Fruit fly (Drosophila melanogaster) whole organism, embryonic: ENCODE data around the gene CG3630.

Experiments used
- Awh ChIP-seq: fragments of 200-800 bp; sonication (Bioruptor generic); IDR thresholded peaks from 2 replicates; pipeline ENCODE4, ENCODE4 v1.3.6; 2022; ENCODE audit warnings: missing biosample characterization, missing genetic modification characterization
- BtbVII ChIP-seq: fragments of 200-800 bp; sonication (Bioruptor generic); optimal IDR thresholded peaks from 3 replicates; lab custom pipeline; 2017; ENCODE audit warnings: missing biosample characterization, mild to moderate bottlenecking, missing genetic modification characterization
- CG10321 ChIP-seq: fragments of 200-800 bp; sonication (Bioruptor generic); IDR thresholded peaks from 2 replicates; pipeline ENCODE4 v1.3.6; 2022; ENCODE audit warnings: missing biosample characterization, missing genetic modification characterization
- CG11560 ChIP-seq: fragments of 200-800 bp; sonication (Bioruptor generic); IDR thresholded peaks from 3 replicates; pipeline ENCODE4 v1.3.6; 2022; ENCODE audit warnings: missing biosample characterization, missing genetic modification characterization
- CG12071 ChIP-seq: fragments of 200-800 bp; sonication (Bioruptor generic); optimal IDR thresholded peaks from 3 replicates; lab custom pipeline; 2018; ENCODE audit warnings: missing biosample characterization, mild to moderate bottlenecking, missing genetic modification characterization
- CG12659 ChIP-seq: fragments of 200-800 bp; sonication (Bioruptor generic); optimal IDR thresholded peaks from 3 replicates; lab custom pipeline; 2017; ENCODE audit warnings: mild to moderate bottlenecking, missing biosample characterization, missing genetic modification reagents, missing genetic modification characterization
- CG14667 ChIP-seq: fragments of 200-800 bp; sonication (Bioruptor generic); IDR thresholded peaks from 2 replicates; pipeline ENCODE4 v1.3.6; 2022; ENCODE audit warnings: missing biosample characterization, missing genetic modification characterization
- CG14710 ChIP-seq: fragments of 200-800 bp; sonication (Bioruptor generic); optimal IDR thresholded peaks from 3 replicates; lab custom pipeline; 2019; ENCODE audit warnings: missing biosample characterization, mild to moderate bottlenecking, missing genetic modification characterization, moderate library complexity
- CG15073 ChIP-seq: fragments of 200-800 bp; sonication (Bioruptor generic); optimal IDR thresholded peaks from 2 replicates; lab custom pipeline; 2016; ENCODE audit warnings: missing biosample characterization, missing genetic modification characterization
- CG16863 ChIP-seq: fragments of 200-800 bp; sonication (Bioruptor generic); optimal IDR thresholded peaks from 3 replicates; lab custom pipeline; 2016; ENCODE audit warnings: missing biosample characterization, missing genetic modification characterization
- CG18476 ChIP-seq: fragments of 200-800 bp; sonication (Bioruptor generic); optimal IDR thresholded peaks from 2 replicates; lab custom pipeline; 2016; ENCODE audit warnings: missing biosample characterization, mild to moderate bottlenecking, missing genetic modification characterization
- CG2875 ChIP-seq: fragments of 200-800 bp; sonication (Bioruptor generic); optimal IDR thresholded peaks from 2 replicates; lab custom pipeline; 2017; ENCODE audit warnings: missing biosample characterization, mild to moderate bottlenecking, missing genetic modification characterization, missing genetic modification reagents
- CG30403 ChIP-seq: fragments of 200-800 bp; sonication (Bioruptor generic); optimal IDR thresholded peaks from 3 replicates; lab custom pipeline; 2016; ENCODE audit warnings: missing biosample characterization, missing genetic modification characterization
- CG31224 ChIP-seq: fragments of 200-800 bp; sonication (Bioruptor generic); IDR thresholded peaks from 2 replicates; pipeline ENCODE4 v1.3.6; 2022; ENCODE audit warnings: missing biosample characterization, missing genetic modification characterization
- CG31365 ChIP-seq: fragments of 200-800 bp; sonication (Bioruptor generic); optimal IDR thresholded peaks from 2 replicates; lab custom pipeline; 2018; ENCODE audit warnings: missing biosample characterization, mild to moderate bottlenecking, missing genetic modification characterization
- CG43689 ChIP-seq: fragments of 200-800 bp; sonication (Bioruptor generic); IDR thresholded peaks from 2 replicates; pipeline ENCODE4 v1.3.6; 2022; ENCODE audit warnings: missing biosample characterization, missing genetic modification characterization
- CG7271 ChIP-seq: fragments of 200-800 bp; sonication (Bioruptor generic); optimal IDR thresholded peaks from 2 replicates; lab custom pipeline; 2018; ENCODE audit warnings: missing biosample characterization, mild to moderate bottlenecking, missing genetic modification characterization, moderate library complexity
- CG7786 ChIP-seq: fragments of 200-800 bp; sonication (Bioruptor generic); optimal IDR thresholded peaks from 2 replicates; lab custom pipeline; 2016; ENCODE audit warnings: missing biosample characterization, missing genetic modification characterization
- CG7928 ChIP-seq: fragments of 200-800 bp; sonication (Bioruptor generic); optimal IDR thresholded peaks from 2 replicates; lab custom pipeline; 2017; ENCODE audit warnings: missing biosample characterization, mild to moderate bottlenecking, missing genetic modification characterization
- CG8089 ChIP-seq: fragments of 200-800 bp; sonication (Bioruptor generic); optimal IDR thresholded peaks from 3 replicates; lab custom pipeline; 2016; ENCODE audit warnings: missing biosample characterization, missing genetic modification characterization
- CG8281 ChIP-seq: fragments of 200-800 bp; sonication (Bioruptor generic); optimal IDR thresholded peaks from 2 replicates; lab custom pipeline; 2018; ENCODE audit warnings: missing biosample characterization, mild to moderate bottlenecking, missing genetic modification characterization, moderate library complexity
- CG9609 ChIP-seq: fragments of 200-800 bp; sonication (Bioruptor generic); optimal IDR thresholded peaks from 3 replicates; lab custom pipeline; 2016; ENCODE audit warnings: missing biosample characterization, missing genetic modification characterization
- CHES-1-like ChIP-seq: fragments of 200-800 bp; sonication (Bioruptor generic); optimal IDR thresholded peaks from 2 replicates; lab custom pipeline; 2016; ENCODE audit warnings: missing biosample characterization, missing genetic modification characterization
- CrebB ChIP-seq: fragments of 200-800 bp; sonication (Bioruptor generic); optimal IDR thresholded peaks from 3 replicates; lab custom pipeline; 2018; ENCODE audit warnings: missing biosample characterization, mild to moderate bottlenecking, missing genetic modification characterization
- E2f1 ChIP-seq: fragments of 200-800 bp; sonication (Bioruptor generic); IDR thresholded peaks from 2 replicates; pipeline ENCODE4 v1.3.6; 2022; ENCODE audit warnings: missing biosample characterization, missing genetic modification characterization
- Elba2 ChIP-seq: fragments of 200-800 bp; sonication (Bioruptor generic); optimal IDR thresholded peaks from 3 replicates; lab custom pipeline; 2016; ENCODE audit warnings: missing biosample characterization, missing genetic modification characterization
- Hr78 ChIP-seq, 2 experiments: fragments of 200-800 bp in 1 of 2; fragments of >200 bp in 1 of 2; sonication (Bioruptor generic) in 1 of 2; optimal IDR thresholded peaks; 2 replicates each; lab custom pipeline; 2017 to 2019; ENCODE audit warnings: missing biosample characterization in 2 of 2, missing genetic modification characterization in 2 of 2, mild to moderate bottlenecking in 1 of 2, moderate library complexity in 1 of 2
- Kr ChIP-seq: fragments of 200-800 bp; sonication (Bioruptor generic); optimal IDR thresholded peaks from 2 replicates; lab custom pipeline; 2017; ENCODE audit warnings: missing biosample characterization, mild to moderate bottlenecking, missing genetic modification characterization
- MESR4 ChIP-seq: fragments of 200-800 bp; sonication (Bioruptor generic); optimal IDR thresholded peaks from 2 replicates; lab custom pipeline; 2018; ENCODE audit warnings: missing biosample characterization, mild to moderate bottlenecking, missing genetic modification characterization, moderate library complexity
- MTF-1 ChIP-seq: fragments of 200-800 bp; sonication (Bioruptor generic); optimal IDR thresholded peaks from 2 replicates; lab custom pipeline; 2018; ENCODE audit warnings: missing biosample characterization, mild to moderate bottlenecking, missing genetic modification characterization, borderline replicate concordance
- Med ChIP-seq: fragments of 200-800 bp; sonication (Bioruptor generic); peaks from one replicate; lab custom pipeline; 2016; ENCODE audit warnings: missing biosample characterization, missing genetic modification characterization, mild to moderate bottlenecking, inconsistent platforms, moderate library complexity
- NfI ChIP-seq: fragments of 200-800 bp; sonication (Bioruptor generic); optimal IDR thresholded peaks from 3 replicates; lab custom pipeline; 2018; ENCODE audit warnings: missing biosample characterization, mild to moderate bottlenecking, missing genetic modification characterization, moderate library complexity
- Optix ChIP-seq: fragments of 200-800 bp; sonication (Bioruptor generic); IDR thresholded peaks from 3 replicates; pipeline ENCODE4 v1.3.6; 2022; ENCODE audit warnings: missing biosample characterization, missing genetic modification characterization
- Ravus ChIP-seq: fragments of 200-800 bp; sonication (Bioruptor generic); IDR thresholded peaks from 2 replicates; pipeline ENCODE4 v1.3.6; 2022; ENCODE audit warnings: missing biosample characterization, missing genetic modification characterization
- Scr ChIP-seq: fragments of 200-800 bp; sonication (Bioruptor generic); IDR thresholded peaks from 2 replicates; pipeline ENCODE4 v1.3.6; 2022; ENCODE audit warnings: missing biosample characterization, missing genetic modification characterization; ENCODE audit not compliant: partially characterized antibody
- Usf ChIP-seq: fragments of 200-800 bp; sonication (Bioruptor generic); optimal IDR thresholded peaks from 2 replicates; lab custom pipeline; 2017; ENCODE audit warnings: missing genotype, missing biosample characterization, missing genetic modification characterization
- Xbp1 ChIP-seq: fragments of 200-800 bp; sonication (Bioruptor generic); optimal IDR thresholded peaks from 3 replicates; lab custom pipeline; 2016; ENCODE audit warnings: missing biosample characterization, mild to moderate bottlenecking, missing genetic modification characterization
- YL-1 ChIP-seq: fragments of 200-800 bp; sonication (Bioruptor generic); optimal IDR thresholded peaks from 3 replicates; lab custom pipeline; 2017; ENCODE audit warnings: missing biosample characterization, mild to moderate bottlenecking, missing genetic modification characterization
- al ChIP-seq: fragments of 200-800 bp; sonication (Bioruptor generic); IDR thresholded peaks from 2 replicates; pipeline ENCODE4 v1.3.6; 2022; ENCODE audit warnings: missing biosample characterization, missing genetic modification characterization
- ase ChIP-seq: fragments of 200-800 bp; sonication (Bioruptor generic); IDR thresholded peaks from 3 replicates; pipeline ENCODE4 v1.3.6; 2022; ENCODE audit warnings: missing biosample characterization, missing genetic modification characterization
- gcm2 ChIP-seq: fragments of 200-800 bp; sonication (Bioruptor generic); optimal IDR thresholded peaks from 2 replicates; lab custom pipeline; 2016; ENCODE audit warnings: missing biosample characterization, missing genetic modification characterization
- hb ChIP-seq: fragments of 200-800 bp; sonication (Bioruptor generic); IDR thresholded peaks from 3 replicates; pipeline ENCODE4 v1.3.6; 2022; ENCODE audit warnings: missing biosample characterization, missing genetic modification characterization; ENCODE audit not compliant: partially characterized antibody
- her ChIP-seq: fragments of 200-800 bp; sonication (Bioruptor generic); optimal IDR thresholded peaks from 2 replicates; lab custom pipeline; 2016; ENCODE audit warnings: missing biosample characterization, missing genetic modification characterization
- klu ChIP-seq: fragments of 200-800 bp; sonication (Bioruptor generic); IDR thresholded peaks from 2 replicates; pipeline ENCODE4 v1.3.6; 2022; ENCODE audit warnings: missing biosample characterization, missing genetic modification characterization
- lola ChIP-seq, 3 experiments: fragments of >200 bp in 2 of 3; fragments of 200-800 bp in 1 of 3; sonication (Bioruptor generic) in 1 of 3; optimal IDR thresholded peaks; 2 replicates each; lab custom pipeline; 2017 to 2019; ENCODE audit warnings: missing biosample characterization in 3 of 3, missing genetic modification characterization in 3 of 3, mild to moderate bottlenecking in 1 of 3, moderate library complexity in 1 of 3
- ro ChIP-seq: fragments of 200-800 bp; sonication (Bioruptor generic); IDR thresholded peaks from 2 replicates; pipeline ENCODE4 v1.3.6; 2022; ENCODE audit warnings: missing biosample characterization, missing genetic modification characterization
- run ChIP-seq: fragments of 200-800 bp; sonication (Bioruptor generic); optimal IDR thresholded peaks from 3 replicates; lab custom pipeline; 2018; ENCODE audit warnings: missing biosample characterization, mild to moderate bottlenecking, missing genetic modification characterization
- slbo ChIP-seq: fragments of 200-800 bp; sonication (Bioruptor generic); IDR thresholded peaks from 2 replicates; pipeline ENCODE4 v1.3.6; 2022; ENCODE audit warnings: missing biosample characterization, missing genetic modification characterization
- sqz ChIP-seq: fragments of 200-800 bp; sonication (Bioruptor generic); optimal IDR thresholded peaks from 3 replicates; lab custom pipeline; 2018; ENCODE audit warnings: missing biosample characterization, mild to moderate bottlenecking, missing genetic modification characterization
- stc ChIP-seq: fragments of 200-800 bp; sonication (Bioruptor generic); IDR thresholded peaks from 2 replicates; pipeline ENCODE4 v1.3.6; 2022; ENCODE audit warnings: missing biosample characterization, missing genetic modification characterization
- trh ChIP-seq: fragments of 200-800 bp; sonication (Bioruptor generic); optimal IDR thresholded peaks from 2 replicates; lab custom pipeline; 2016; ENCODE audit warnings: missing biosample characterization, missing genetic modification characterization

Gene CG3630

DNA sequence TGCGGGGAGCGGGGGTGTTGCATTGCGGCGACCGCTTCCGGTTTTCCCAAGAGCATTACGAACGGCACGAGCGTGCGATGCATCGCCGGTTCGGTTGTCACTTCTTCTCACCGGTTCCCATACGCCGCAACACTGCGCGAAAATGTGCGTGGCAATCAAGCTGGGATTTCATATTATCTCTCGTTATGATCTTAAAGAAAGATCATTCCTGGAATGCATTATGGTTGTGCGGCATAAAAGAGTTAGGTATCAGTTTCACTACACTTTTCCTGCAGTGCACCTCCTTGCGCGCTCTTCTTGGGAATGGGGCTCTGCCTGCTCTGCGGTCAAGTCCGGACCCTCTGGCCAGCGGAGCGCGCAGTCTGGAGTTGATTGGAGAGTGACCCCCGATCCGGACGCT lies 4.1 kb downstream of the CG3630 start (continued):
- peak; percentile 41 for TF ChIP-seq CG2875 (GFP tag; lab: Kevin White, UChicago)
- TF ChIP-seq CG14710 (tag; lab: Kevin White, UChicago), result peak; percentile 17
- TF ChIP-seq slbo, result peak; percentile 53
- no peak for TF ChIP-seq CG15073 (GFP tag; lab: Kevin White, UChicago)
- TF ChIP-seq CG12071, result peak; percentile 32
- no peak for TF ChIP-seq MTF-1 (GFP tag; lab: Kevin White, UChicago)
- peak; percentile 29; the same call in 1 of the 2 replicates for TF ChIP-seq CG14667 (GFP tag; lab: Robert Waterston, UW)
- TF ChIP-seq Usf (GFP tag; lab: Kevin White, UChicago), result no peak
- peak; percentile 34 for TF ChIP-seq CG16863 (GFP tag; lab: Kevin White, UChicago)
- TF ChIP-seq CG18476 (GFP tag; lab: Kevin White, UChicago), result no peak
- peak; percentile 43 for TF ChIP-seq CG30403 (GFP tag; lab: Kevin White, UChicago)
- no peak for TF ChIP-seq CG11560 (tag; lab: Robert Waterston, UW)
- no peak for TF ChIP-seq CG31224 (GFP tag; lab: Robert Waterston, UW)
- no peak for TF ChIP-seq Hr78 (GFP tag; optimal IDR thresholded peaks at IDR 0.05; lab: Kevin White, UChicago)
- TF ChIP-seq BtbVII, result no peak
- TF ChIP-seq al, result no peak
- TF ChIP-seq ase (GFP tag; lab: Robert Waterston, UW), result peak; percentile 55; the same call in 1 of the 3 replicates
- TF ChIP-seq Ravus (GFP tag; lab: Robert Waterston, UW), result no peak
- TF ChIP-seq CG43689 (GFP tag; lab: Robert Waterston, UW), result no peak; the same call in 1 of the 2 replicates
- TF ChIP-seq YL-1 (GFP tag; lab: Kevin White, UChicago), result no peak
- no peak for TF ChIP-seq lola (GFP tag; optimal IDR thresholded peaks at IDR 0.05; lab: Kevin White, UChicago)
- TF ChIP-seq CG9609 (GFP tag; lab: Kevin White, UChicago), result no peak
- no peak for TF ChIP-seq CrebB (tag; lab: Kevin White, UChicago)
- peak; percentile 46; the same call in 1 of the 2 replicates for TF ChIP-seq E2f1 (GFP tag; lab: Robert Waterston, UW)
- no peak for TF ChIP-seq klu (GFP tag; lab: Robert Waterston, UW)
- peak; percentile 28 for TF ChIP-seq NfI
- no peak for TF ChIP-seq CG7786 (GFP tag; lab: Kevin White, UChicago)
- TF ChIP-seq Scr (GFP tag; lab: Robert Waterston, UW), result no peak
- TF ChIP-seq CG31365 (tag; lab: Kevin White, UChicago), result no peak
- TF ChIP-seq CG8281 (tag; lab: Kevin White, UChicago), result no peak
- TF ChIP-seq run (tag; lab: Kevin White, UChicago), result no peak
- TF ChIP-seq Optix (GFP tag; lab: Robert Waterston, UW), result peak; percentile 65; the same call in 2 of the 3 replicates
- no peak for TF ChIP-seq MESR4 (GFP tag; lab: Kevin White, UChicago)
- TF ChIP-seq CHES-1-like (GFP tag; lab: Kevin White, UChicago), result no peak
- TF ChIP-seq Elba2, result no peak
- peak; percentile 69 for TF ChIP-seq Awh (GFP tag; lab: Robert Waterston, UW)
- peak; percentile 11 for TF ChIP-seq Med (GFP tag; lab: Kevin White, UChicago)
- TF ChIP-seq gcm2 (GFP tag; lab: Kevin White, UChicago), result no peak
- no peak for TF ChIP-seq her (GFP tag; lab: Kevin White, UChicago)
- TF ChIP-seq stc (GFP tag; lab: Robert Waterston, UW), result peak; percentile 43; the same call in 1 of the 2 replicates
- no peak for TF ChIP-seq sqz
- no peak for TF ChIP-seq Kr (GFP tag; lab: Kevin White, UChicago)
- no peak for TF ChIP-seq CG10321 (GFP tag; lab: Robert Waterston, UW)
- no peak for TF ChIP-seq ro (GFP tag; lab: Robert Waterston, UW)
- peak; percentile 14 for TF ChIP-seq CG12659
- no peak for TF ChIP-seq CG7928 (GFP tag; lab: Kevin White, UChicago)
- peak; percentile 53 for TF ChIP-seq Xbp1 (GFP tag; lab: Kevin White, UChicago)
- TF ChIP-seq hb (GFP tag; lab: Robert Waterston, UW), result no peak
- no peak for TF ChIP-seq CG7271 (tag; lab: Kevin White, UChicago)
- TF ChIP-seq CG8089 (GFP tag; lab: Kevin White, UChicago), result peak; percentile 38
- TF ChIP-seq trh (GFP tag; lab: Kevin White, UChicago), result no peak
